Worm (Caenorhabditis elegans) whole organism, young adult: Measurements from ENCODE around the gene C50B8.4.

Experiments used
- F37B4.10 ChIP-seq: fragments of 200-800 bp; sonication (Bioruptor generic); IDR thresholded peaks from 2 replicates; pipeline ENCODE4 v1.3.6; 2022; ENCODE audit warnings: missing genetic modification characterization, missing compliant biosample characterization
- F49E8.2 ChIP-seq: sonication (generic microtip); optimal IDR thresholded peaks from 3 replicates; lab custom pipeline; 2017; ENCODE audit warnings: missing genetic modification characterization, mild to moderate bottlenecking, missing compliant biosample characterization, antibody characterized with exemption, moderate library complexity; ENCODE audit not compliant: insufficient read depth
- F52B5.7 ChIP-seq: sonication (generic microtip); optimal IDR thresholded peaks from 2 replicates; lab custom pipeline; 2016; ENCODE audit warnings: mild to moderate bottlenecking, missing genetic modification characterization, missing compliant biosample characterization
- K11D2.4 ChIP-seq: fragments of 200-800 bp; sonication (Bioruptor generic); IDR thresholded peaks from 2 replicates; pipeline ENCODE4 v1.3.6; 2022; ENCODE audit warnings: missing genetic modification reagents, missing genetic modification characterization, missing compliant biosample characterization
- Y53F4B.3 ChIP-seq: fragments of 200-800 bp; sonication (Bioruptor generic); IDR thresholded peaks from 2 replicates; pipeline ENCODE4 v1.3.6; 2022; ENCODE audit warnings: missing genetic modification reagents, missing genetic modification characterization, missing compliant biosample characterization
- Y56A3A.18 ChIP-seq: fragments of 200-800 bp; sonication (Bioruptor generic); IDR thresholded peaks from 2 replicates; pipeline ENCODE4 v1.3.6; 2022; ENCODE audit warnings: missing genetic modification reagents, missing genetic modification characterization, missing compliant biosample characterization
- ZK185.1 ChIP-seq: sonication (generic microtip); optimal IDR thresholded peaks from 2 replicates; lab custom pipeline; 2016; ENCODE audit warnings: mild to moderate bottlenecking, missing genetic modification characterization, missing compliant biosample characterization; ENCODE audit not compliant: poor library complexity, severe bottlenecking
- aptf-3 ChIP-seq: fragments of 200-800 bp; sonication (Bioruptor generic); IDR thresholded peaks from 2 replicates; pipeline ENCODE4 v1.3.6; 2022; ENCODE audit warnings: missing genetic modification characterization, missing compliant biosample characterization
- atf-7 ChIP-seq: sonication (generic microtip); optimal IDR thresholded peaks from 2 replicates; lab custom pipeline; 2017; ENCODE audit warnings: mild to moderate bottlenecking, missing genetic modification characterization, missing compliant biosample characterization
- athp-1 ChIP-seq: sonication (generic microtip); optimal IDR thresholded peaks from 2 replicates; lab custom pipeline; 2017; ENCODE audit warnings: mild to moderate bottlenecking, missing genetic modification characterization, missing compliant biosample characterization
- attf-3 ChIP-seq: fragments of 200-800 bp; sonication (Bioruptor generic); conservative IDR thresholded peaks from 2 replicates; pipeline ENCODE4 v1.3.6; 2022; ENCODE audit warnings: missing genetic modification reagents, missing genetic modification characterization, missing compliant biosample characterization
- bed-2 ChIP-seq: fragments of 200-800 bp; sonication (Bioruptor generic); IDR thresholded peaks from 2 replicates; pipeline ENCODE4 v1.3.6; 2022; ENCODE audit warnings: missing genetic modification reagents, missing genetic modification characterization, missing compliant biosample characterization
- ccch-3 ChIP-seq: fragments of 200-800 bp; sonication (Bioruptor generic); optimal IDR thresholded peaks from 2 replicates; lab custom pipeline; 2018; ENCODE audit warnings: mild to moderate bottlenecking, missing genetic modification characterization, missing compliant biosample characterization
- cebp-2 ChIP-seq: fragments of 200-800 bp; sonication (Bioruptor generic); IDR thresholded peaks from 2 replicates; pipeline ENCODE4 v1.3.6; 2022; ENCODE audit warnings: missing genetic modification characterization, missing compliant biosample characterization
- ceh-27 ChIP-seq: fragments of 200-800 bp; sonication (Bioruptor generic); optimal IDR thresholded peaks from 2 replicates; lab custom pipeline; 2018; ENCODE audit warnings: mild to moderate bottlenecking, missing genetic modification characterization, moderate library complexity, missing compliant biosample characterization
- ceh-58 ChIP-seq: fragments of 200-800 bp; sonication (Bioruptor generic); IDR thresholded peaks from 2 replicates; pipeline ENCODE4 v1.3.6; 2022; ENCODE audit warnings: missing genetic modification characterization, missing compliant biosample characterization
- ceh-79 ChIP-seq: sonication (generic microtip); optimal IDR thresholded peaks from 2 replicates; lab custom pipeline; 2017; ENCODE audit warnings: mild to moderate bottlenecking, missing genetic modification characterization, missing compliant biosample characterization
- dpff-1 ChIP-seq: sonication (generic microtip); optimal IDR thresholded peaks from 2 replicates; lab custom pipeline; 2017; ENCODE audit warnings: mild to moderate bottlenecking, missing genetic modification characterization, missing compliant biosample characterization
- dpl-1 ChIP-seq: fragments of 150-350 bp; optimal IDR thresholded peaks from 2 replicates; lab custom pipeline; 2014; ENCODE audit warnings: missing biosample characterization, missing genetic modification reagents, missing genetic modification characterization
- efl-1 ChIP-seq: fragments of 150-350 bp; optimal IDR thresholded peaks from 2 replicates; lab custom pipeline; 2014; ENCODE audit warnings: missing biosample characterization, missing genetic modification reagents, missing genetic modification characterization
- egl-18 ChIP-seq: fragments of 200-800 bp; sonication (Bioruptor generic); IDR thresholded peaks from 2 replicates; pipeline ENCODE4 v1.3.6; 2022; ENCODE audit warnings: missing genetic modification reagents, missing genetic modification characterization, missing compliant biosample characterization
- egrh-3 ChIP-seq: fragments of 200-800 bp; sonication (Bioruptor generic); IDR thresholded peaks from 2 replicates; pipeline ENCODE4 v1.3.6; 2022; ENCODE audit warnings: missing genetic modification reagents, missing genetic modification characterization, missing compliant biosample characterization
- ekl-4 ChIP-seq: fragments of 200-800 bp; sonication (Bioruptor generic); IDR thresholded peaks from 2 replicates; pipeline ENCODE4 v1.3.6; 2022; ENCODE audit warnings: missing genetic modification reagents, missing genetic modification characterization, missing compliant biosample characterization
- ets-4 ChIP-seq: fragments of 200-800 bp; sonication (Bioruptor generic); optimal IDR thresholded peaks from 2 replicates; lab custom pipeline; 2018; ENCODE audit warnings: mild to moderate bottlenecking, missing genetic modification characterization, missing compliant biosample characterization
- hlh-26 ChIP-seq: fragments of 200-800 bp; sonication (Bioruptor generic); conservative IDR thresholded peaks from 2 replicates; pipeline ENCODE4 v1.3.6; 2022; ENCODE audit warnings: missing genetic modification reagents, missing genetic modification characterization, missing compliant biosample characterization
- hmg-1.2 ChIP-seq: fragments of 200-800 bp; sonication (Bioruptor generic); IDR thresholded peaks from 2 replicates; pipeline ENCODE4 v1.3.6; 2022; ENCODE audit warnings: missing genetic modification reagents, missing genetic modification characterization, missing compliant biosample characterization
- hrde-1 ChIP-seq: sonication (generic microtip); optimal IDR thresholded peaks from 2 replicates; lab custom pipeline; 2016; ENCODE audit warnings: missing genetic modification characterization, mild to moderate bottlenecking, missing compliant biosample characterization, moderate library complexity, missing genotype, missing genetic modification reagents, borderline replicate concordance
- hsf-1 ChIP-seq: fragments of 200-800 bp; sonication (Bioruptor generic); IDR thresholded peaks from 2 replicates; pipeline ENCODE4 v1.3.6; 2022; ENCODE audit warnings: missing genetic modification reagents, missing genetic modification characterization, missing compliant biosample characterization
- lin-26 ChIP-seq: fragments of 200-800 bp; sonication (Bioruptor generic); IDR thresholded peaks from 2 replicates; pipeline ENCODE4 v1.3.6; 2022; ENCODE audit warnings: missing genetic modification reagents, missing genetic modification characterization, missing compliant biosample characterization
- lsy-27 ChIP-seq: sonication (generic microtip); optimal IDR thresholded peaks from 2 replicates; lab custom pipeline; 2017; ENCODE audit warnings: missing genetic modification characterization, mild to moderate bottlenecking, missing compliant biosample characterization, antibody characterized with exemption, missing genotype, borderline replicate concordance; ENCODE audit not compliant: insufficient read depth
- madf-10 ChIP-seq: sonication (generic microtip); optimal IDR thresholded peaks from 2 replicates; lab custom pipeline; 2016; ENCODE audit warnings: mild to moderate bottlenecking, missing genetic modification characterization, missing compliant biosample characterization
- madf-6 ChIP-seq: fragments of 200-800 bp; sonication (Bioruptor generic); IDR thresholded peaks from 2 replicates; pipeline ENCODE4 v1.3.6; 2022; ENCODE audit warnings: missing genetic modification reagents, missing genetic modification characterization, missing compliant biosample characterization
- madf-8 ChIP-seq: fragments of 200-800 bp; sonication (Bioruptor generic); conservative IDR thresholded peaks from 2 replicates; pipeline ENCODE4 v1.3.6; 2022; ENCODE audit warnings: missing genetic modification reagents, missing genetic modification characterization, missing compliant biosample characterization
- mxl-1 ChIP-seq: sonication (generic microtip); optimal IDR thresholded peaks from 2 replicates; lab custom pipeline; 2016; ENCODE audit warnings: missing genetic modification characterization, missing compliant biosample characterization
- nfyb-1 ChIP-seq: fragments of 200-800 bp; sonication (Bioruptor generic); IDR thresholded peaks from 2 replicates; pipeline ENCODE4 v1.3.6; 2022; ENCODE audit warnings: missing genetic modification reagents, missing genetic modification characterization, missing compliant biosample characterization
- nhr-80 ChIP-seq: sonication (generic microtip); optimal IDR thresholded peaks from 2 replicates; lab custom pipeline; 2016; ENCODE audit warnings: missing genetic modification characterization, missing compliant biosample characterization
- rcor-1 ChIP-seq: fragments of 200-800 bp; sonication (Bioruptor generic); IDR thresholded peaks from 2 replicates; pipeline ENCODE4 v1.3.6; 2022; ENCODE audit warnings: missing genetic modification reagents, missing genetic modification characterization, missing compliant biosample characterization
- repo-1 ChIP-seq: sonication (generic microtip); optimal IDR thresholded peaks from 2 replicates; lab custom pipeline; 2017; ENCODE audit warnings: mild to moderate bottlenecking, missing genetic modification characterization, missing compliant biosample characterization
- snpc-1.3 ChIP-seq: sonication (generic microtip); optimal IDR thresholded peaks from 2 replicates; lab custom pipeline; 2017; ENCODE audit warnings: missing genetic modification characterization, mild to moderate bottlenecking, missing compliant biosample characterization, antibody characterized with exemption, moderate library complexity, missing genotype, missing genetic modification reagents; ENCODE audit not compliant: insufficient read depth
- snpc-3.4 ChIP-seq: sonication (generic microtip); optimal IDR thresholded peaks from 2 replicates; lab custom pipeline; 2017; ENCODE audit warnings: missing genetic modification characterization, mild to moderate bottlenecking, missing compliant biosample characterization, antibody characterized with exemption, moderate library complexity, missing genotype, missing genetic modification reagents
- snpc-4 ChIP-seq, 5 experiments: fragments of 150-350 bp in 1 of 5; sonication (generic microtip) in 4 of 5; optimal IDR thresholded peaks; 2 replicates each; lab custom pipeline; 2014 to 2018; ENCODE audit warnings: missing genetic modification characterization in 5 of 5, missing biosample characterization in 3 of 5, antibody characterized with exemption in 2 of 5, mild to moderate bottlenecking in 2 of 5, missing compliant biosample characterization in 2 of 5, missing genotype in 2 of 5, moderate library complexity in 2 of 5, missing genetic modification reagents in 1 of 5
- sptf-2 ChIP-seq: fragments of 200-800 bp; sonication (Bioruptor generic); optimal IDR thresholded peaks from 2 replicates; lab custom pipeline; 2018; ENCODE audit warnings: mild to moderate bottlenecking, missing genetic modification characterization, missing compliant biosample characterization
- tbp1 ChIP-seq: fragments of 200-800 bp; sonication (Bioruptor generic); optimal IDR thresholded peaks from 2 replicates; lab custom pipeline; 2018; ENCODE audit warnings: mild to moderate bottlenecking, missing genetic modification characterization, missing compliant biosample characterization
- unc-130 ChIP-seq: sonication (generic microtip); optimal IDR thresholded peaks from 2 replicates; lab custom pipeline; 2016; ENCODE audit warnings: missing genetic modification reagents, missing genetic modification characterization, missing compliant biosample characterization
- ztf-26 ChIP-seq: sonication (generic microtip); optimal IDR thresholded peaks from 2 replicates; lab custom pipeline; 2017; ENCODE audit warnings: missing genetic modification characterization, missing compliant biosample characterization
- ztf-28 ChIP-seq: fragments of 200-800 bp; sonication (Bioruptor generic); IDR thresholded peaks from 2 replicates; pipeline ENCODE4 v1.3.6; 2022; ENCODE audit warnings: missing genetic modification reagents, missing genetic modification characterization, missing compliant biosample characterization
- ztf-3 ChIP-seq: fragments of 200-800 bp; sonication (Bioruptor generic); optimal IDR thresholded peaks from 2 replicates; lab custom pipeline; 2018; ENCODE audit warnings: mild to moderate bottlenecking, missing genetic modification characterization, missing compliant biosample characterization
- ztf-6 ChIP-seq: fragments of 200-800 bp; sonication (Bioruptor generic); IDR thresholded peaks from 2 replicates; pipeline ENCODE4 v1.3.6; 2022; ENCODE audit warnings: missing genetic modification reagents, missing genetic modification characterization, missing compliant biosample characterization

The C50B8.4 gene

ce11 chrV:13565197-13565596 lies 6.6 kb upstream of the C50B8.4 start (continued):
- TF ChIP-seq rcor-1 (GFP tag; lab: Robert Waterston, UW) (peak; percentile 86), ets-4 (peak; percentile 68), hlh-26 (GFP tag; lab: Robert Waterston, UW) (no peak), Y56A3A.18 (0 out of 2 replicates have a peak, but pooled peaks have one; percentile 67), F52B5.7 (tag; lab: Kevin White, UChicago) (peak; percentile 9), hmg-1.2 (GFP tag; lab: Robert Waterston, UW) (peak; percentile 99), madf-8 (no peak), athp-1 (tag; lab: Kevin White, UChicago) (peak; percentile 86), snpc-4 (GFP tag; optimal IDR thresholded peaks at IDR 0.05; lab: Kevin White, UChicago) (peak; percentile 19), snpc-4 (tag; optimal IDR thresholded peaks at IDR 0.05; lab: Kevin White, UChicago) (peak in 2 of 4 experiments; percentile 70 to 71), ceh-27 (GFP tag; lab: Kevin White, UChicago) (peak; percentile 88), lin-26 (GFP tag; lab: Robert Waterston, UW) (no peak), attf-3 (GFP tag; lab: Robert Waterston, UW) (0 out of 2 replicates have a peak, but pooled peaks have one; percentile 36), F49E8.2 (tag; lab: Kevin White, UChicago) (no peak), egrh-3 (GFP tag; lab: Robert Waterston, UW) (0 out of 2 replicates have a peak, but pooled peaks have one; percentile 10), egl-18 (no peak), ztf-28 (no peak), snpc-1.3 (tag; lab: Kevin White, UChicago) (no peak), hrde-1 (tag; lab: Kevin White, UChicago) (no peak), ccch-3 (GFP tag; lab: Kevin White, UChicago) (no peak), madf-6 (GFP tag; lab: Robert Waterston, UW) (peak; percentile 42; the same call in 1 of the 2 replicates), mxl-1 (tag; lab: Kevin White, UChicago) (no peak), efl-1 (GFP tag; lab: Kevin White, UChicago) (no peak), K11D2.4 (GFP tag; lab: Robert Waterston, UW) (peak; percentile 65; the same call in 1 of the 2 replicates), atf-7 (tag; lab: Kevin White, UChicago) (peak; percentile 85), ztf-6 (GFP tag; lab: Robert Waterston, UW) (0 out of 2 replicates have a peak, but pooled peaks have one; percentile 20), ekl-4 (GFP tag; lab: Robert Waterston, UW) (no peak), sptf-2 (no peak), ztf-3 (GFP tag; lab: Kevin White, UChicago) (no peak), ztf-26 (tag; lab: Kevin White, UChicago) (peak; percentile 67), tbp1 (GFP tag; lab: Kevin White, UChicago) (peak; percentile 68), nhr-80 (tag; lab: Kevin White, UChicago) (peak; percentile 97), aptf-3 (no peak), nfyb-1 (peak; percentile 80), madf-10 (tag; lab: Kevin White, UChicago) (peak; percentile 74), Y53F4B.3 (no peak), ZK185.1 (tag; lab: Kevin White, UChicago) (peak; percentile 70), ceh-79 (tag; lab: Kevin White, UChicago) (no peak), lsy-27 (tag; lab: Kevin White, UChicago) (no peak), F37B4.10 (GFP tag; lab: Robert Waterston, UW) (no peak), dpff-1 (no peak), bed-2 (no peak), dpl-1 (peak; percentile 0), ceh-58 (no peak), snpc-3.4 (tag; lab: Kevin White, UChicago) (no peak), unc-130 (no peak), cebp-2 (no peak), repo-1 (peak; percentile 26), hsf-1 (GFP tag; lab: Robert Waterston, UW) (peak; percentile 9; the same call in 1 of the 2 replicates)
